Worm (Caenorhabditis elegans): ENCODE results near the gene sqst-2.

The sqst-2 gene

DNA sequence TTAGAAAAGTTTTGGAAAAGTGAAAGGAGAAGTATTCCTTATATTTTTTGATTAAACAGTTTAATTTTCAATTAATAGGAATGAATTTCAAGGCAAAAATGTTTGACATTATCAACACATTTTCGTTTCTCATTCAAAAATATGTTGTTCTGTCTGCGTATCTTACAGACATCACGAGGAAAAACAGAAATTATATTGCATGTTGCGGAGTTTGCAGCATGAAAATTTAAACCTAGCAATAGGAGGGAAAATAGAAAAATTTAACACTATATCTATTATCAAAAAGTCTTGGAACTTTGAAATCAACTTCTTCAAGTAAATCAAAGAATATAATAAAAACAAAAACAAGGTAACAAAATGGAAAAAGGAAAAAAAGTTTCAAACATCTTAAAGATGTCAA lies 37.7 kb downstream of the sqst-2 start:
- TF ChIP-seq snpc-4 (tag; optimal IDR thresholded peaks at IDR 0.05) = no peak
- TF ChIP-seq nhr-67 (tag; optimal IDR thresholded peaks at IDR 0.05) = no peak
- TF ChIP-seq fkh-2 (tag; optimal IDR thresholded peaks at IDR 0.05) = no peak
- TF ChIP-seq elt-2 (tag; optimal IDR thresholded peaks at IDR 0.05) = peak; percentile 18

DNA sequence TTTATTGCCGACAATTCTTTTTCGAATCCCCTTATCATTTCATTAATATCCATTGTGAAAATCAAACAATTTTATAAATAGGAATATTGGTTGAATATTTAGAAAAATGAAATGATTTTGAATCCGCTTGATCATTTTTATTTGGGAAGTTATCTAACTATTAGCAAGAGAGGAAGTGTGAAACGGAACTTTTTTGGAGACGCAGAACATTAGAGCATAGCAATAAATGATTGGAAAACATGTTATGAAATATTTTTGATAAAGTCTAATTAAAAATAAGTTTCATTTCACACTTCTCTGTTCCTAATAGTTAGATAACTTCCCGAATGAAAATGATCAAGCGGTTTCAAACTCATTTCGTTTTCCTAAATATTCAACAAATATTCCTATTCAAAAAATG lies 41.3 kb downstream of the sqst-2 start, which contains the start of gene F42C5.3:
TSS of gene F42C5.3 (minus strand) at position 101 of the 400 bp plus-strand sequence.
- TF ChIP-seq nhr-25 (tag; optimal IDR thresholded peaks at IDR 0.05) (no peak), fkh-10 (GFP tag; optimal IDR thresholded peaks at IDR 0.05) (no peak), mdl-1 (tag; optimal IDR thresholded peaks at IDR 0.05) (no peak), nhr-237 (tag; optimal IDR thresholded peaks at IDR 0.05) (no peak), elt-3 (tag; optimal IDR thresholded peaks at IDR 0.05) (no peak), R02D3.7 (tag; optimal IDR thresholded peaks at IDR 0.05) (no peak), egl-27 (tag; optimal IDR thresholded peaks at IDR 0.05) (no peak), ceh-16 (tag; optimal IDR thresholded peaks at IDR 0.05) (no peak), ama-1 (optimal IDR thresholded peaks at IDR 0.05) (no peak), fkh-2 (tag; optimal IDR thresholded peaks at IDR 0.05) (no peak), nhr-28 (tag; optimal IDR thresholded peaks at IDR 0.05) (no peak), sea-2 (GFP tag; optimal IDR thresholded peaks at IDR 0.05) (no peak)

DNA sequence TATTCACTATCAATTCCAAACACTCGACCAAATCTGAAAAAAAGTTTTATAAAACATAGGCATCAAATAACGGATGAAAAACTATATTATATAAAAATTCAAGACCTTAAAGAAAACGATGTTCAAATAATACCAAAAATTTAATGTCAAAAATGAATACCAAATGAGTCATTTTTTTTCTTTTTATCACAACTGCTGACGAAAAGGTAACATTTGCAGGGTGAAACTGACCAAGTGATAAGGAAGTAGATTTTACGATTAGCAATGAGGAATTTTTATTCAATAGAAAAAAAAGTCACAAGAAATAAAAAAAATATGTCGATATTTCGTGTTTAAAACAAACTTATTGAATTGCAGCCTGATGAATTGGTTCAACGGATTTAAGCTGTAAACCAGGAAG lies 42.9 kb downstream of the sqst-2 start, which contains the start of gene C06E4.8:
TSS of gene C06E4.8 (minus strand) at position 37 of the 400 bp plus-strand sequence.
- TF ChIP-seq eor-1 (tag; optimal IDR thresholded peaks at IDR 0.05) = no peak
- peak; percentile 6 for TF ChIP-seq elt-2 (tag; optimal IDR thresholded peaks at IDR 0.05)
- TF ChIP-seq snpc-4 (tag; optimal IDR thresholded peaks at IDR 0.05) = no peak
- no peak for TF ChIP-seq unc-62 (GFP tag; optimal IDR thresholded peaks at IDR 0.05)
- TF ChIP-seq nhr-237 (tag; optimal IDR thresholded peaks at IDR 0.05) = no peak
- no peak for TF ChIP-seq hmg-11 (tag; optimal IDR thresholded peaks at IDR 0.05)
- TF ChIP-seq nfya-1 (tag; optimal IDR thresholded peaks at IDR 0.05; ENCODE audit: insufficient read depth) = no peak
- no peak for TF ChIP-seq ama-1 (optimal IDR thresholded peaks at IDR 0.05)
- no peak for TF ChIP-seq ztf-11 (tag; optimal IDR thresholded peaks at IDR 0.05)

DNA sequence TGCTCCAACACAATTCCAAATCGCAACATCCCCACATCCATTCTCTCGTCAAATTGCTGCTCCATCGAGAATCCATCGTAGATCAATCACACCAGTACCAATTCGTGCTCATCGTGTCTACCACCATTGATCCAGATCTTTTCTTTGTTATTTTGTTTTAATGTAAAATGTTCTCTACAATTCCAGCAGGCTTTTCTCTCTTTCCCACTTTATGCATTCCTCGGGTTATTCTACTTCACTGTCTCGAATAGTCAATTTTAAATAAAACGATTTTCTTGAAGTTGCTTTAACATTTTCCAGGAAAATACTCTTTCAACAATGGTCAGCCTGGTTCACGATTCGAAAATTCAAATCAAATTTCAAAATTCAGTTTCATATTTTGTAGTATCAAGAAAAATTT lies 45.8 kb downstream of the sqst-2 start, which contains the start of gene C06E4.1:
TSS of gene C06E4.1 (plus strand) at position 301 of the 400 bp plus-strand sequence.
- TF ChIP-seq egl-5 (tag; optimal IDR thresholded peaks at IDR 0.05) = no peak
- TF ChIP-seq fkh-2 (tag; optimal IDR thresholded peaks at IDR 0.05) = no peak
- TF ChIP-seq elt-3 (tag; optimal IDR thresholded peaks at IDR 0.05) = no peak
- no peak for TF ChIP-seq hmg-11 (tag; optimal IDR thresholded peaks at IDR 0.05)
- TF ChIP-seq nhr-43 (tag; optimal IDR thresholded peaks at IDR 0.05; ENCODE audit: poor library complexity, severe bottlenecking) = no peak
- no peak for TF ChIP-seq eor-1 (tag; optimal IDR thresholded peaks at IDR 0.05)
